Worm (Caenorhabditis elegans): ENCODE results near the gene srg-9.

Gene srg-9

DNA sequence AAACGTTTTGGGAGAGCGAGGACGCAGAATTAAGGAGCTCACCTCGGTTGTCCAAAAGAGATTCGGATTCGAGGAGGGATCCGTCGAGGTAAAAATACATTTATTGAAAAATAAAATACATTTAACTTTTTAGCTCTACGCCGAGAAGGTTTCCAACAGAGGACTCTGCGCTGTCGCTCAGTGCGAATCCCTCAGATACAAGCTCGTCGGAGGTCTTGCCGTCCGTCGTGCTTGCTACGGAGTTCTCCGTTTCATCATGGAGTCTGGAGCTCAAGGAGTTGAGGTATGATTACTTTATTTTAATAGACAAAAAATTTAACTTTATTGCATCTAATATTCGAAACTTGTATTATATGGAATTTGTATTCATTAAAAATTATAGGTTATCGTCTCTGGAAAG is 49.5 kb downstream of the srg-9 start:
- TF ChIP-seq skn-1 (tag; optimal IDR thresholded peaks at IDR 0.05) (no peak), nhr-25 (tag; optimal IDR thresholded peaks at IDR 0.05) (no peak), blmp-1 (tag; optimal IDR thresholded peaks at IDR 0.05; ENCODE audit: insufficient read depth) (no peak), sem-4 (tag; optimal IDR thresholded peaks at IDR 0.05) (no peak), elt-1 (tag; optimal IDR thresholded peaks at IDR 0.05) (no peak), ztf-1 (GFP tag; conservative IDR thresholded peaks at IDR 0.05) (no peak)

DNA sequence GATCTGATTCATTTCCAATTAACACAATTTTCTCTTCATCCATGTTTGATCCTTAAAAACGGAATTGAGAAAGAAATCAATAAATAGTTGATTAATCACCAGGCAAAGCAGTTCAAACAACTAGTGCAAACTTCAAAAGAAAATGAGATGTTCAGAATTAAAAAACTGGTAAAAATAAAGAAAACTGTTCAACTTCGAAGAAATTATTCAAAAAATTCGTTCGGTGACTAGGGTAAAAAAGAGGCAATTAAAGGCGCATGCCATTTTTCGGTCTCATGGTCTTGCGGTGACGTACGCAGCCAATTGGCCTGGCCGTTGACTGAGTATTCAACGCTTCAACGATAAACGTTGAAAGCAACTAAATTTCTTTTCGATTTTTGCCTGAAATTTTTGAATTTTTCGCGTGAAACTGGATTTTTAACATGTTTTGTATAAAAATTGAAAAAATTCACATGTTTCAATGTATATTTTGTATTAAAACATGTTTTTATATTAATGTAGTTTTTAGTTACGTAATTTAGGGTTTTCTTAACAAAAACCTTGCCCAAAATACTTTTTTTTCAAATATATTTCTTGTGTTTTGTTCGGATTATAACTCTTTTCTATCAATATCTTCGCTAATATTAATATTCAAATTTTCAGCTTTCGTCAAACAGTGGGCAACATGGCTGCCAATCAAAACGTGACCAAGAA is 50.3 kb downstream of the srg-9 start, which contains the start of the genes sna-3 and rps-3:
sna-3 (minus strand) TSS at position 51 of the 693 bp plus-strand sequence.
rps-3 (plus strand) TSS at position 643 of the 693 bp plus-strand sequence.
- TF ChIP-seq fos-1 (tag; optimal IDR thresholded peaks at IDR 0.05) (peak; percentile 70), dmd-4 (tag; optimal IDR thresholded peaks at IDR 0.05) (no peak), nhr-25 (tag; optimal IDR thresholded peaks at IDR 0.05) (peak; percentile 73), blmp-1 (tag; optimal IDR thresholded peaks at IDR 0.05; ENCODE audit: insufficient read depth) (peak; percentile 8), snpc-4 (tag; optimal IDR thresholded peaks at IDR 0.05) (peak; percentile 63), elt-1 (tag; optimal IDR thresholded peaks at IDR 0.05) (no peak), gmeb-1 (tag; optimal IDR thresholded peaks at IDR 0.05) (peak; percentile 78), ceh-16 (tag; optimal IDR thresholded peaks at IDR 0.05) (peak; percentile 52), R02D3.7 (tag; optimal IDR thresholded peaks at IDR 0.05) (no peak), F13H6.1 (tag; optimal IDR thresholded peaks at IDR 0.05) (peak; percentile 64), zag-1 (tag; optimal IDR thresholded peaks at IDR 0.05) (peak; percentile 10), sem-4 (tag; optimal IDR thresholded peaks at IDR 0.05) (no peak), lsy-2 (tag; optimal IDR thresholded peaks at IDR 0.05) (peak; percentile 68 to 92), nhr-12 (tag; optimal IDR thresholded peaks at IDR 0.05) (no peak), lin-13 (GFP tag; optimal IDR thresholded peaks at IDR 0.05) (peak; percentile 81), ceh-82 (tag; optimal IDR thresholded peaks at IDR 0.05) (no peak), crh-2 (tag; optimal IDR thresholded peaks at IDR 0.05) (peak; percentile 90), sma-3 (GFP tag; optimal IDR thresholded peaks at IDR 0.05) (peak; percentile 52), egl-27 (tag; optimal IDR thresholded peaks at IDR 0.05) (peak; percentile 21), peb-1 (tag; optimal IDR thresholded peaks at IDR 0.05) (no peak), ztf-4 (tag; optimal IDR thresholded peaks at IDR 0.05) (no peak), ztf-11 (tag; optimal IDR thresholded peaks at IDR 0.05) (no peak), mbf-1 (tag; optimal IDR thresholded peaks at IDR 0.05) (no peak), ZK546.5 (tag; optimal IDR thresholded peaks at IDR 0.05) (peak; percentile 40), skn-1 (tag; optimal IDR thresholded peaks at IDR 0.05) (no peak), lin-11 (tag; optimal IDR thresholded peaks at IDR 0.05) (peak; percentile 82), aly-2 (tag; optimal IDR thresholded peaks at IDR 0.05) (no peak), alr-1 (tag; optimal IDR thresholded peaks at IDR 0.05) (no peak), nhr-6 (tag; optimal IDR thresholded peaks at IDR 0.05) (no peak), nhr-21 (tag; optimal IDR thresholded peaks at IDR 0.05) (peak; percentile 64), nhr-11 (tag; optimal IDR thresholded peaks at IDR 0.05) (no peak), C34F6.9 (tag; optimal IDR thresholded peaks at IDR 0.05) (peak; percentile 90), sma-9 (GFP tag; optimal IDR thresholded peaks at IDR 0.05) (peak; percentile 55), sma-9 (tag; optimal IDR thresholded peaks at IDR 0.05) (no peak), unc-55 (GFP tag; optimal IDR thresholded peaks at IDR 0.05) (peak; percentile 93), mdl-1 (tag; optimal IDR thresholded peaks at IDR 0.05) (no peak), nhr-129 (tag; optimal IDR thresholded peaks at IDR 0.05) (peak; percentile 91)

Data from whole organism, L2 larva.